Worm (Caenorhabditis elegans) whole organism, L2 larva: ENCODE measurements around the gene C53A3.1.

Experiments
- C34F6.9 ChIP-seq: fragments of 150-350 bp; optimal IDR thresholded peaks from 2 replicates; lab custom pipeline; 2014; ENCODE audit warnings: missing biosample characterization, missing genetic modification characterization
- R02D3.7 ChIP-seq: fragments of 150-350 bp; optimal IDR thresholded peaks from 2 replicates; lab custom pipeline; 2014; ENCODE audit warnings: missing biosample characterization, missing genetic modification characterization
- aly-2 ChIP-seq: fragments of 150-350 bp; optimal IDR thresholded peaks from 2 replicates; lab custom pipeline; 2014; ENCODE audit warnings: missing biosample characterization, missing genetic modification characterization
- ama-1 ChIP-seq: fragments of 150-350 bp; optimal IDR thresholded peaks from 2 replicates; lab custom pipeline; 2018; ENCODE audit warnings: inconsistent platforms
- egl-27 ChIP-seq: sonication (generic microtip); optimal IDR thresholded peaks from 3 replicates; lab custom pipeline; 2017; ENCODE audit warnings: missing biosample characterization, missing genetic modification reagents, missing genetic modification characterization
- lin-39 ChIP-seq: fragments of 150-350 bp; optimal IDR thresholded peaks from 2 replicates; lab custom pipeline; 2014; ENCODE audit warnings: missing biosample characterization, missing genetic modification reagents, missing genetic modification characterization
- nhr-11 ChIP-seq: fragments of 150-350 bp; optimal IDR thresholded peaks from 2 replicates; lab custom pipeline; 2014; ENCODE audit warnings: missing biosample characterization, missing genetic modification characterization
- nhr-23 ChIP-seq: fragments of 150-350 bp; optimal IDR thresholded peaks from 2 replicates; lab custom pipeline; 2014; ENCODE audit warnings: missing biosample characterization, missing genetic modification reagents, missing genetic modification characterization
- nhr-237 ChIP-seq: fragments of 150-350 bp; optimal IDR thresholded peaks from 2 replicates; lab custom pipeline; 2014; ENCODE audit warnings: missing biosample characterization, missing genetic modification characterization
- unc-55 ChIP-seq: fragments of 150-350 bp; sonication (generic microtip); optimal IDR thresholded peaks from 3 replicates; lab custom pipeline; 2014; ENCODE audit warnings: missing biosample characterization, missing genetic modification reagents, missing genetic modification characterization
- unc-62 ChIP-seq: fragments of 150-350 bp; optimal IDR thresholded peaks from 2 replicates; lab custom pipeline; 2014; ENCODE audit warnings: missing biosample characterization, missing genetic modification reagents, missing genetic modification characterization
- zag-1 ChIP-seq: fragments of 150-350 bp; optimal IDR thresholded peaks from 2 replicates; lab custom pipeline; 2014; ENCODE audit warnings: missing biosample characterization, missing genetic modification characterization

DNA sequence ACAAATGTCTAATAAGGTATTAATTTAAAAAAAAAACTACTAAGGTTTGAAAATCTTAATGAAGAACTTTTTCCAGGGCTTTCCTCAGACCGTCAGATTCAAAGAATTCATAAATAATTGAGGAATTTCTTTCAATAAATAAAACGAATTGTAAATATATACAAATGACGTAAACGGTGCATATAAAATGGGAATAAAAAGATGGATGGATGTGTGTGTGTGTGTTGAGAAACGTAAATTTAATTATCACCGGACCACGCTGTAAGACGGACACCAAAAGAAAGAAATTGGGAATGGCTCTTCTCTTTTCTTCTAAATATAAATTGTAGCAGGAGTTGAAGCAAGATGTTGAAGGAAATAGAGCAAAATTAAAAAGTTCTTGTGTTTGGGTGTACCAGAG lies 13.8 kb downstream of the C53A3.1 start:
- TF ChIP-seq nhr-237 (tag; lab: Kevin White, UChicago) (no peak), unc-62 (GFP tag; lab: Kevin White, UChicago) (no peak), egl-27 (tag; lab: Kevin White, UChicago) (no peak), nhr-11 (tag; lab: Kevin White, UChicago) (no peak), unc-55 (GFP tag; lab: Kevin White, UChicago) (no peak), lin-39 (tag; lab: Kevin White, UChicago) (no peak), ama-1 (lab: Kevin White, UChicago) (no peak), nhr-23 (no peak), C34F6.9 (tag; lab: Kevin White, UChicago) (no peak), R02D3.7 (tag; lab: Kevin White, UChicago) (no peak), zag-1 (tag; lab: Kevin White, UChicago) (no peak), aly-2 (tag; lab: Kevin White, UChicago) (no peak)
